Worm (Caenorhabditis elegans) whole organism, young adult: ENCODE data around the gene F14E5.2.

Source experiments
- B0019.2 ChIP-seq: fragments of 200-800 bp; sonication (Bioruptor generic); conservative IDR thresholded peaks from 2 replicates; pipeline ENCODE4 v1.3.6; 2022; ENCODE audit warnings: missing genetic modification reagents, missing genetic modification characterization, missing compliant biosample characterization
- C06A6.2 ChIP-seq: fragments of 200-800 bp; sonication (Bioruptor generic); conservative IDR thresholded peaks from 2 replicates; pipeline ENCODE4 v1.3.6; 2022; ENCODE audit warnings: missing genetic modification characterization, missing compliant biosample characterization
- F10E7.11 ChIP-seq: sonication (generic microtip); optimal IDR thresholded peaks from 2 replicates; lab custom pipeline; 2017; ENCODE audit warnings: mild to moderate bottlenecking, missing genetic modification characterization, moderate library complexity, missing compliant biosample characterization
- F49E8.2 ChIP-seq: sonication (generic microtip); optimal IDR thresholded peaks from 3 replicates; lab custom pipeline; 2017; ENCODE audit warnings: missing genetic modification characterization, mild to moderate bottlenecking, missing compliant biosample characterization, antibody characterized with exemption, moderate library complexity; ENCODE audit not compliant: insufficient read depth
- F55B11.4 ChIP-seq: sonication (generic microtip); optimal IDR thresholded peaks from 2 replicates; lab custom pipeline; 2016; ENCODE audit warnings: missing compliant biosample characterization, missing genetic modification characterization, borderline replicate concordance; ENCODE audit not compliant: insufficient read depth
- F57A8.1 ChIP-seq: fragments of 200-800 bp; sonication (Bioruptor generic); optimal IDR thresholded peaks from 2 replicates; lab custom pipeline; 2018; ENCODE audit warnings: mild to moderate bottlenecking, missing genetic modification characterization, moderate library complexity, missing compliant biosample characterization
- T07F8.4 ChIP-seq: sonication (generic microtip); optimal IDR thresholded peaks from 2 replicates; lab custom pipeline; 2016; ENCODE audit warnings: mild to moderate bottlenecking, missing genetic modification characterization, moderate library complexity, missing compliant biosample characterization
- T26A5.8 ChIP-seq: sonication (generic microtip); optimal IDR thresholded peaks from 2 replicates; lab custom pipeline; 2016; ENCODE audit warnings: missing genetic modification characterization, missing compliant biosample characterization
- ZK185.1 ChIP-seq: sonication (generic microtip); optimal IDR thresholded peaks from 2 replicates; lab custom pipeline; 2016; ENCODE audit warnings: mild to moderate bottlenecking, missing genetic modification characterization, missing compliant biosample characterization; ENCODE audit not compliant: poor library complexity, severe bottlenecking
- ama-1 ChIP-seq, 3 experiments: fragments of 150-350 bp in 1 of 3; sonication (generic microtip) in 2 of 3; optimal IDR thresholded peaks; 2 replicates each; lab custom pipeline; 2014 to 2018; ENCODE audit warnings: missing biosample characterization in 2 of 3, missing genetic modification characterization in 2 of 3, missing genetic modification reagents in 2 of 3
- attf-3 ChIP-seq: fragments of 200-800 bp; sonication (Bioruptor generic); conservative IDR thresholded peaks from 2 replicates; pipeline ENCODE4 v1.3.6; 2022; ENCODE audit warnings: missing genetic modification reagents, missing genetic modification characterization, missing compliant biosample characterization
- bed-2 ChIP-seq: fragments of 200-800 bp; sonication (Bioruptor generic); IDR thresholded peaks from 2 replicates; pipeline ENCODE4 v1.3.6; 2022; ENCODE audit warnings: missing genetic modification reagents, missing genetic modification characterization, missing compliant biosample characterization
- fkh-3 ChIP-seq: sonication (generic microtip); optimal IDR thresholded peaks from 2 replicates; lab custom pipeline; 2016; ENCODE audit warnings: mild to moderate bottlenecking, missing genetic modification characterization, missing compliant biosample characterization
- him-1 ChIP-seq: sonication (generic microtip); optimal IDR thresholded peaks from 2 replicates; lab custom pipeline; 2016; ENCODE audit warnings: missing genotype, missing genetic modification reagents, missing genetic modification characterization, missing compliant biosample characterization
- hlh-12 ChIP-seq: sonication (generic microtip); optimal IDR thresholded peaks from 2 replicates; lab custom pipeline; 2016; ENCODE audit warnings: missing genetic modification characterization, missing compliant biosample characterization
- hlh-26 ChIP-seq: fragments of 200-800 bp; sonication (Bioruptor generic); conservative IDR thresholded peaks from 2 replicates; pipeline ENCODE4 v1.3.6; 2022; ENCODE audit warnings: missing genetic modification reagents, missing genetic modification characterization, missing compliant biosample characterization
- hmg-20 ChIP-seq: fragments of 200-800 bp; sonication (Bioruptor generic); IDR thresholded peaks from 2 replicates; pipeline ENCODE4 v1.3.6; 2022; ENCODE audit warnings: missing genetic modification reagents, missing genetic modification characterization, missing compliant biosample characterization
- hrde-1 ChIP-seq: sonication (generic microtip); optimal IDR thresholded peaks from 2 replicates; lab custom pipeline; 2016; ENCODE audit warnings: missing genetic modification characterization, mild to moderate bottlenecking, missing compliant biosample characterization, moderate library complexity, missing genotype, missing genetic modification reagents, borderline replicate concordance
- let-526 ChIP-seq: fragments of 200-800 bp; sonication (Bioruptor generic); IDR thresholded peaks from 2 replicates; pipeline ENCODE4 v1.3.6; 2022; ENCODE audit warnings: missing genetic modification reagents, missing genetic modification characterization, missing compliant biosample characterization
- madf-10 ChIP-seq: sonication (generic microtip); optimal IDR thresholded peaks from 2 replicates; lab custom pipeline; 2016; ENCODE audit warnings: mild to moderate bottlenecking, missing genetic modification characterization, missing compliant biosample characterization
- madf-8 ChIP-seq: fragments of 200-800 bp; sonication (Bioruptor generic); conservative IDR thresholded peaks from 2 replicates; pipeline ENCODE4 v1.3.6; 2022; ENCODE audit warnings: missing genetic modification reagents, missing genetic modification characterization, missing compliant biosample characterization
- nhr-120 ChIP-seq: fragments of 200-800 bp; sonication (Bioruptor generic); IDR thresholded peaks from 2 replicates; pipeline ENCODE4 v1.3.6; 2022; ENCODE audit warnings: missing genetic modification characterization, missing compliant biosample characterization
- nhr-80 ChIP-seq: sonication (generic microtip); optimal IDR thresholded peaks from 2 replicates; lab custom pipeline; 2016; ENCODE audit warnings: missing genetic modification characterization, missing compliant biosample characterization
- rcor-1 ChIP-seq: fragments of 200-800 bp; sonication (Bioruptor generic); IDR thresholded peaks from 2 replicates; pipeline ENCODE4 v1.3.6; 2022; ENCODE audit warnings: missing genetic modification reagents, missing genetic modification characterization, missing compliant biosample characterization
- snpc-3.4 ChIP-seq: sonication (generic microtip); optimal IDR thresholded peaks from 2 replicates; lab custom pipeline; 2017; ENCODE audit warnings: missing genetic modification characterization, mild to moderate bottlenecking, missing compliant biosample characterization, antibody characterized with exemption, moderate library complexity, missing genotype, missing genetic modification reagents
- somi-1 ChIP-seq: fragments of 200-800 bp; sonication (Bioruptor generic); optimal IDR thresholded peaks from 2 replicates; lab custom pipeline; 2018; ENCODE audit warnings: mild to moderate bottlenecking, missing genetic modification characterization, missing compliant biosample characterization
- sptf-2 ChIP-seq: fragments of 200-800 bp; sonication (Bioruptor generic); optimal IDR thresholded peaks from 2 replicates; lab custom pipeline; 2018; ENCODE audit warnings: mild to moderate bottlenecking, missing genetic modification characterization, missing compliant biosample characterization
- unc-62 ChIP-seq: fragments of 150-350 bp; optimal IDR thresholded peaks from 2 replicates; lab custom pipeline; 2014; ENCODE audit warnings: missing biosample characterization, missing genetic modification reagents, missing genetic modification characterization
- zfh-2 ChIP-seq: fragments of 200-800 bp; sonication (Bioruptor generic); conservative IDR thresholded peaks from 2 replicates; pipeline ENCODE4 v1.3.6; 2022; ENCODE audit warnings: missing genetic modification reagents, missing genetic modification characterization, missing compliant biosample characterization
- ztf-28 ChIP-seq: fragments of 200-800 bp; sonication (Bioruptor generic); IDR thresholded peaks from 2 replicates; pipeline ENCODE4 v1.3.6; 2022; ENCODE audit warnings: missing genetic modification reagents, missing genetic modification characterization, missing compliant biosample characterization

F14E5.2 gene

DNA sequence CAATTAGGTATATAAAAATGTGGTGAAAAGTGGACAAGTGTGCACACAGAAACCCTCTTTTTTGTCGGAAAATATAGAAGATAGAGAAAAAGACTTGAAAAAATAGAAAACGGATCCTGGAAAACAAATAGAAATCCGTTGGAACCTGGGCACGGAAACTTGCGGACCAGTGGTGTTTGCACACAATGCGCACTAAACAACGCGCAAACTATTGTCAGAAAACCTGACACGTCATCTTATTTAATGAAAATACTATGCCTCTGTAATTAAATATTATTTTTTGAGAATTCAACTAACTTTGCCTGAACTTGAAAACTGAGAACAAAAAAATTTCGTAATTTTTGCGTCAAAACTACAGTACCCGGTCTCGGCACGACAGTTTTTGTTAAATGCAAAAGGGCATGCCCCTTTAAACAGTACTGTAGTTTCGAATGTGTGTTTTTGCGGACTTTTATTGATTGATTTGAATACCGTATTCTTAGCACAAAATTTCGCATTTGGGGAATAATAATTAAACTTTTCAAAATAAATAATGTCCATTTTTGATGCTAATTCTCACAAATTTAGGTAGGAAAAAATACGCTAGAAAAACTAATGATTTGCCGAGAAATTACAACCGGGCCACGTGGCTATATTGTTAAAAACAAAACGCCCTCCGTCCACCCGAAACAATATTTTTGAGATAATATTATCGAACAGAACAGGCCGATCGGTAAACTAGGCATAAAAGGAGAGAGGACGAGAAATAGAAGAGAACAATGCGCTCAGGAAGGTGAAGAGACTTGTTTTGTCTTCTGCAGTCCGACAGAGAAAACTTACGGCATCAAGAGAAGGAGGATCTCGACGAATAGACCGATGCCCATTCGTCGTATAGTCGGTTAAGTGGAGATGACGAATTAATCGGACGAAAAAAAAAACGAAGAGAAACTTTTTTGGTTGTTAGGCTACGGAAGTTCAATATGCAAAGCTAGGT, 575 bp upstream of the F14E5.2 start (continued):
- TF ChIP-seq ztf-28 (GFP tag; lab: Robert Waterston, UW) (no peak), fkh-3 (tag; lab: Kevin White, UChicago) (no peak), hlh-12 (tag; lab: Kevin White, UChicago) (no peak), attf-3 (GFP tag; lab: Robert Waterston, UW) (no peak), nhr-120 (no peak), T07F8.4 (tag; lab: Kevin White, UChicago) (no peak), somi-1 (GFP tag; lab: Kevin White, UChicago) (no peak), ZK185.1 (tag; lab: Kevin White, UChicago) (no peak), bed-2 (GFP tag; lab: Robert Waterston, UW) (no peak), B0019.2 (GFP tag; lab: Robert Waterston, UW) (peak; percentile 38; the same call in 1 of the 2 replicates), C06A6.2 (GFP tag; lab: Robert Waterston, UW) (no peak), snpc-3.4 (tag; lab: Kevin White, UChicago) (peak; percentile 38)

DNA sequence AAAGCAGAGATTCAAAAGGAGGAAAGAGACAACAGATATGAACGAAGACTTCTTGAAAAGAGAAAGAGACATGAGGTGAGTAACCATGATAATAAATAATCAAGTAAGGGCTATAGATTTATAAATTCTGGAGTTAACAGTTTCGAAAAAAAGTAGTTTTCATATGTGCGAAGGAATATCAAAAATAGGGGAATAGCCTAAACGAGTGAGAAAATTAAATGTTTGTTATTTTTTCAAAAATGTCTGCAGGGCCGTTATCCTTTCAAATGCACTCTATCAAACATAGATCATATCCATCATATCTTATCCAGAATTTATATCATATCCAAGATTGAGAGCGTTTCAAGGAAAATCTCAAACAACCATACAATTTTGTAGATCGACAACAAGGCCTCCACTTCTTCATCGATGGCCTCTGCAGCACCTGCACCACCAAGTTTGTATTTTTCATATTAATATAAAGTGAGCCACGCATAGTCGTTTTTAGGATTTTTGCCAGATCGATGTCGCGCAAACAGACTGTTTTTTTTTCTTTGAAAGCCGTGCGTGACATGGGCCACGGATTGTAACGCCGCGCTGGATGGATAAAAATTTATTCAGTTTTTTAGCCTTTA, 7.8 kb downstream of the F14E5.2 start:
- TF ChIP-seq him-1 (tag; lab: Kevin White, UChicago), result no peak
- peak; percentile 19 for TF ChIP-seq F49E8.2 (tag; lab: Kevin White, UChicago)
- TF ChIP-seq hmg-20, result no peak

DNA sequence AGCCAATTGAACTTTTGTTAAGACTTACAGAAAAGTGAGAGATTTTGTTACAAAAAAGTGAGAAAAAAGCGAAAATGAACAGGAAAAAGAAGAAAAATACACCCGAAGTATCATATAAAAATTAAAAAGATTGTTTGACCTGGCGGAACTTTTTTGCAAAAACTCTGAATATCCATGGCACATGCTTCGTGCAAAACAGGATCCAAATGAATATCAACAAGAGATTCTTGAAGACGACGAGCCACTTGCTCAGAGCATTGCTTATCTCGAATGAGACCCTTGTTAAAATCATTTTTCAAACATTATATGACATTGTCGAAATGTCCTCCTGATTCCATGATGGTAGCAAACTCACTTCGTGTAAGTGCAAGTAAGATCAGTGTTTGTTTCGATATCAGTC, 8.9 kb downstream of the F14E5.2 start, which contains the start of gene F14E5.8:
Gene F14E5.8 (plus strand): TSS at position 301 of the 400 bp plus-strand sequence.
- peak; percentile 12 for TF ChIP-seq hrde-1 (tag; lab: Kevin White, UChicago)

DNA sequence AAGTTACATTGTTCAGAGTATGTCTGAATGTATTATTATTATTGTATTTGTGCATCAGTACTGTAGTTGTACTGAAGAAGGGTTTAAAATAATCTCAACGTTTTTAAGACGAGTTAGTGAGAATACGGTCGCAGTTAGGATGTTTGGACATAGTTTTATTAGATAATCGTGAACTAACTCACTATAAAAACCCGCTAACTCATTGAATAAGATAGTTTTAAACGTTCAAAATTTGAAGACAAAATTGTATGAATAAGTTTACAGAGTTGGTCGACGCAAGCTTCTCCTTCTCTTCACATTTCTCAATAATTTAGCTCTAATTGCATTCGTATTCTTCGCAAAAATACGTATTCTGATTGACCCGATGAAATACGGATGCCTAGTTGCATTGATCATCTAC, 9.6 kb downstream of the F14E5.2 start:
- no peak for TF ChIP-seq ama-1 (optimal IDR thresholded peaks at IDR 0.05; lab: Kevin White, UChicago)
- no peak for TF ChIP-seq ama-1 (GFP tag; optimal IDR thresholded peaks at IDR 0.05; lab: Kevin White, UChicago)
- TF ChIP-seq nhr-120, result no peak
- no peak for TF ChIP-seq somi-1 (GFP tag; lab: Kevin White, UChicago)
- no peak for TF ChIP-seq madf-8 (GFP tag; lab: Robert Waterston, UW)
- TF ChIP-seq sptf-2 (GFP tag; lab: Kevin White, UChicago), result no peak
- no peak for TF ChIP-seq F55B11.4 (tag; lab: Kevin White, UChicago)
- TF ChIP-seq hlh-26 (GFP tag; lab: Robert Waterston, UW), result no peak
- no peak for TF ChIP-seq ztf-28 (GFP tag; lab: Robert Waterston, UW)
- TF ChIP-seq F10E7.11 (tag; lab: Kevin White, UChicago), result no peak
- no peak for TF ChIP-seq rcor-1
- no peak for TF ChIP-seq B0019.2 (GFP tag; lab: Robert Waterston, UW)
- TF ChIP-seq, all 124 proteins: peak for 0

DNA sequence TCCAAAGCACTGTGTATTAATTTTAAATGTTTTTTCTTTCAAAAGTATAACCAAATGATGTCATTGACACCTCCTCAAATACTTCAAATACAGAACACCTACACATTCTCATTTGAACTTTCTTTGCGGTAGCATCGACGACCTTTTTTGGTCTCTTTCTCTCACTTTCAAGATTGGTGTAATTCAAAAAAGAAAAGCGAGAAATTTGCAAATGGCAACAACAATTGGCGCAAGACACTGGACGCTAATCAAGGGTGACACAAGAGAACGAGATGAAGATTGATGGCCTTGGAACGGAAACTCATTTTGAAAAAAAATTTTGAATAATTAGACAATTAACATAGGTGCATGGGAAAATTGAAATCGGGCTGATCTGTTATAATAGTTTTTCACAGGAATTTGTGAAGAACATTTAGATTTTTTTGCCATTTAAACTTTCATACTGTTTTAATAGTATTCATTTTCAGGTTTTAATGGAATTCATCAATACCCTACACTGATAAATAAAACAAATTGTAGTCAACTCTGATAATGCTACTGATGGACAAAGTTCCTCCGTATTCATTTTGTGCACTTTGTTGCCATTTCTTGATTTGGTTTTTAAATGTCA, 11.5 kb downstream of the F14E5.2 start, which contains the start of gene fdgt-2:
Gene fdgt-2 (plus strand): TSS at position 560 of the 610 bp plus-strand sequence.
- TF ChIP-seq F57A8.1, result no peak
- no peak for TF ChIP-seq madf-10 (tag; lab: Kevin White, UChicago)
- no peak for TF ChIP-seq unc-62 (GFP tag; lab: Kevin White, UChicago)
- no peak for TF ChIP-seq zfh-2 (GFP tag; lab: Robert Waterston, UW)
- TF ChIP-seq T26A5.8, result no peak
- no peak for TF ChIP-seq F55B11.4 (tag; lab: Kevin White, UChicago)
- TF ChIP-seq nhr-80 (tag; lab: Kevin White, UChicago), result no peak
- no peak for TF ChIP-seq let-526 (GFP tag; lab: Robert Waterston, UW)
- no peak for TF ChIP-seq him-1 (tag; lab: Kevin White, UChicago)
- TF ChIP-seq ama-1 (optimal IDR thresholded peaks at IDR 0.05; lab: Kevin White, UChicago), result no peak
- TF ChIP-seq ama-1 (GFP tag; optimal IDR thresholded peaks at IDR 0.05; lab: Kevin White, UChicago), result no peak
